Worm (Caenorhabditis elegans) whole organism, young adult: ENCODE data around the gene T20B12.5.

Experiments used
- D2030.7 ChIP-seq: fragments of 200-800 bp; sonication (Bioruptor generic); IDR thresholded peaks from 2 replicates; pipeline ENCODE4 v1.3.6; 2022; ENCODE audit warnings: missing genetic modification reagents, missing genetic modification characterization, missing compliant biosample characterization
- F22D6.2 ChIP-seq: sonication (generic microtip); optimal IDR thresholded peaks from 2 replicates; lab custom pipeline; 2016; ENCODE audit warnings: mild to moderate bottlenecking, missing genetic modification characterization, missing compliant biosample characterization
- F39B2.1 ChIP-seq: fragments of 200-800 bp; sonication (Bioruptor generic); IDR thresholded peaks from 2 replicates; pipeline ENCODE4 v1.3.6; 2022; ENCODE audit warnings: missing genetic modification reagents, missing genetic modification characterization, missing compliant biosample characterization
- K11D2.4 ChIP-seq: fragments of 200-800 bp; sonication (Bioruptor generic); IDR thresholded peaks from 2 replicates; pipeline ENCODE4 v1.3.6; 2022; ENCODE audit warnings: missing genetic modification reagents, missing genetic modification characterization, missing compliant biosample characterization
- K12H6.12 ChIP-seq: fragments of 200-800 bp; sonication (Bioruptor generic); optimal IDR thresholded peaks from 2 replicates; lab custom pipeline; 2018; ENCODE audit warnings: mild to moderate bottlenecking, missing genetic modification characterization, missing compliant biosample characterization
- Y53G8AR.9 ChIP-seq: fragments of 200-800 bp; sonication (Bioruptor generic); conservative IDR thresholded peaks from 2 replicates; pipeline ENCODE4 v1.3.6; 2022; ENCODE audit warnings: missing genetic modification reagents, missing genetic modification characterization, missing compliant biosample characterization
- Y79H2A.3 ChIP-seq: fragments of 200-800 bp; sonication (Bioruptor generic); conservative IDR thresholded peaks from 2 replicates; pipeline ENCODE4 v1.3.6; 2022; ENCODE audit warnings: missing genetic modification reagents, missing genetic modification characterization, missing compliant biosample characterization
- ZK185.1 ChIP-seq: sonication (generic microtip); optimal IDR thresholded peaks from 2 replicates; lab custom pipeline; 2016; ENCODE audit warnings: mild to moderate bottlenecking, missing genetic modification characterization, missing compliant biosample characterization; ENCODE audit not compliant: poor library complexity, severe bottlenecking
- ama-1 ChIP-seq, 3 experiments: fragments of 150-350 bp in 1 of 3; sonication (generic microtip) in 2 of 3; optimal IDR thresholded peaks; 2 replicates each; lab custom pipeline; 2014 to 2018; ENCODE audit warnings: missing biosample characterization in 2 of 3, missing genetic modification characterization in 2 of 3, missing genetic modification reagents in 2 of 3
- aptf-2 ChIP-seq: fragments of 200-800 bp; sonication (Bioruptor generic); conservative IDR thresholded peaks from 2 replicates; pipeline ENCODE4 v1.3.6; 2022; ENCODE audit warnings: missing genetic modification reagents, missing genetic modification characterization, missing compliant biosample characterization
- atf-7 ChIP-seq: sonication (generic microtip); optimal IDR thresholded peaks from 2 replicates; lab custom pipeline; 2017; ENCODE audit warnings: mild to moderate bottlenecking, missing genetic modification characterization, missing compliant biosample characterization
- athp-1 ChIP-seq: sonication (generic microtip); optimal IDR thresholded peaks from 2 replicates; lab custom pipeline; 2017; ENCODE audit warnings: mild to moderate bottlenecking, missing genetic modification characterization, missing compliant biosample characterization
- attf-5 ChIP-seq: fragments of 200-800 bp; sonication (Bioruptor generic); optimal IDR thresholded peaks from 2 replicates; lab custom pipeline; 2018; ENCODE audit warnings: mild to moderate bottlenecking, missing genetic modification characterization, missing compliant biosample characterization
- attf-6 ChIP-seq: fragments of 200-800 bp; sonication (Bioruptor generic); IDR thresholded peaks from 2 replicates; pipeline ENCODE4 v1.3.6; 2022; ENCODE audit warnings: missing genetic modification reagents, missing genetic modification characterization, missing compliant biosample characterization
- cebp-1 ChIP-seq, 2 experiments: fragments of 200-800 bp in 1 of 2; sonication (Bioruptor generic) in 1 of 2; sonication (generic microtip) in 1 of 2; IDR thresholded peaks in 1 of 2; optimal IDR thresholded peaks in 1 of 2; 2 replicates each; pipeline versions ENCODE4 v1.3.6 to Lab custom; 2017 to 2022; ENCODE audit warnings: missing compliant biosample characterization in 2 of 2, missing genetic modification characterization in 2 of 2, mild to moderate bottlenecking in 1 of 2, missing genetic modification reagents in 1 of 2, moderate library complexity in 1 of 2
- ceh-100 ChIP-seq: fragments of 200-800 bp; sonication (Bioruptor generic); IDR thresholded peaks from 2 replicates; pipeline ENCODE4 v1.3.6; 2022; ENCODE audit warnings: missing genetic modification reagents, missing genetic modification characterization, missing compliant biosample characterization
- ceh-58 ChIP-seq: fragments of 200-800 bp; sonication (Bioruptor generic); IDR thresholded peaks from 2 replicates; pipeline ENCODE4 v1.3.6; 2022; ENCODE audit warnings: missing genetic modification characterization, missing compliant biosample characterization
- ceh-91 ChIP-seq: fragments of 200-800 bp; sonication (Bioruptor generic); IDR thresholded peaks from 2 replicates; pipeline ENCODE4 v1.3.6; 2022; ENCODE audit warnings: missing genetic modification reagents, missing genetic modification characterization, missing compliant biosample characterization
- chd-7 ChIP-seq: sonication (generic microtip); optimal IDR thresholded peaks from 2 replicates; lab custom pipeline; 2016; ENCODE audit warnings: mild to moderate bottlenecking, missing genetic modification characterization, moderate library complexity, missing compliant biosample characterization
- die-1 ChIP-seq: sonication (generic microtip); optimal IDR thresholded peaks from 2 replicates; lab custom pipeline; 2016; ENCODE audit warnings: missing genotype, mild to moderate bottlenecking, missing genetic modification characterization, missing compliant biosample characterization
- dox-1 ChIP-seq: fragments of 200-800 bp; sonication (Bioruptor generic); IDR thresholded peaks from 2 replicates; pipeline ENCODE4 v1.3.6; 2022; ENCODE audit warnings: missing genetic modification reagents, missing genetic modification characterization, missing compliant biosample characterization
- dpl-1 ChIP-seq: fragments of 150-350 bp; optimal IDR thresholded peaks from 2 replicates; lab custom pipeline; 2014; ENCODE audit warnings: missing biosample characterization, missing genetic modification reagents, missing genetic modification characterization
- egl-44 ChIP-seq: fragments of 200-800 bp; sonication (Bioruptor generic); IDR thresholded peaks from 2 replicates; pipeline ENCODE4 v1.3.6; 2022; ENCODE audit warnings: missing genetic modification reagents, missing genetic modification characterization, missing compliant biosample characterization
- gei-17 ChIP-seq: fragments of 200-800 bp; sonication (Bioruptor generic); optimal IDR thresholded peaks from 2 replicates; lab custom pipeline; 2018; ENCODE audit warnings: mild to moderate bottlenecking, missing genetic modification characterization, missing compliant biosample characterization
- him-1 ChIP-seq: sonication (generic microtip); optimal IDR thresholded peaks from 2 replicates; lab custom pipeline; 2016; ENCODE audit warnings: missing genotype, missing genetic modification reagents, missing genetic modification characterization, missing compliant biosample characterization
- hsf-1 ChIP-seq: fragments of 200-800 bp; sonication (Bioruptor generic); IDR thresholded peaks from 2 replicates; pipeline ENCODE4 v1.3.6; 2022; ENCODE audit warnings: missing genetic modification reagents, missing genetic modification characterization, missing compliant biosample characterization
- let-607 ChIP-seq, 2 experiments: fragments of 200-800 bp in 1 of 2; sonication (Bioruptor generic) in 1 of 2; sonication (generic microtip) in 1 of 2; optimal IDR thresholded peaks; 2 replicates each; lab custom pipeline; 2016 to 2018; ENCODE audit warnings: mild to moderate bottlenecking in 2 of 2, missing compliant biosample characterization in 2 of 2, missing genetic modification characterization in 2 of 2, moderate library complexity in 2 of 2, missing genotype in 1 of 2
- lin-35 ChIP-seq, 3 experiments: fragments of 150-350 bp in 2 of 3; sonication (generic microtip) in 1 of 3; optimal IDR thresholded peaks; 2 replicates each; lab custom pipeline; 2014 to 2018; ENCODE audit warnings: missing biosample characterization in 3 of 3, missing genetic modification characterization in 3 of 3, missing genetic modification reagents in 3 of 3
- lin-40 ChIP-seq: sonication (generic microtip); optimal IDR thresholded peaks from 2 replicates; lab custom pipeline; 2016; ENCODE audit warnings: missing genetic modification characterization, mild to moderate bottlenecking, missing compliant biosample characterization, missing genotype, missing genetic modification reagents
- lsy-27 ChIP-seq: sonication (generic microtip); optimal IDR thresholded peaks from 2 replicates; lab custom pipeline; 2017; ENCODE audit warnings: missing genetic modification characterization, mild to moderate bottlenecking, missing compliant biosample characterization, antibody characterized with exemption, missing genotype, borderline replicate concordance; ENCODE audit not compliant: insufficient read depth
- madf-10 ChIP-seq: sonication (generic microtip); optimal IDR thresholded peaks from 2 replicates; lab custom pipeline; 2016; ENCODE audit warnings: mild to moderate bottlenecking, missing genetic modification characterization, missing compliant biosample characterization
- madf-3 ChIP-seq: fragments of 200-800 bp; sonication (Bioruptor generic); IDR thresholded peaks from 2 replicates; pipeline ENCODE4 v1.3.6; 2022; ENCODE audit warnings: missing genetic modification reagents, missing genetic modification characterization, missing compliant biosample characterization
- nfyb-1 ChIP-seq: fragments of 200-800 bp; sonication (Bioruptor generic); IDR thresholded peaks from 2 replicates; pipeline ENCODE4 v1.3.6; 2022; ENCODE audit warnings: missing genetic modification reagents, missing genetic modification characterization, missing compliant biosample characterization
- nhr-120 ChIP-seq: fragments of 200-800 bp; sonication (Bioruptor generic); IDR thresholded peaks from 2 replicates; pipeline ENCODE4 v1.3.6; 2022; ENCODE audit warnings: missing genetic modification characterization, missing compliant biosample characterization
- nhr-80 ChIP-seq: sonication (generic microtip); optimal IDR thresholded peaks from 2 replicates; lab custom pipeline; 2016; ENCODE audit warnings: missing genetic modification characterization, missing compliant biosample characterization
- pbrm-1 ChIP-seq: fragments of 200-800 bp; sonication (Bioruptor generic); IDR thresholded peaks from 2 replicates; pipeline ENCODE4 v1.3.6; 2022; ENCODE audit warnings: missing genetic modification reagents, missing genetic modification characterization, missing compliant biosample characterization
- rcor-1 ChIP-seq: fragments of 200-800 bp; sonication (Bioruptor generic); IDR thresholded peaks from 2 replicates; pipeline ENCODE4 v1.3.6; 2022; ENCODE audit warnings: missing genetic modification reagents, missing genetic modification characterization, missing compliant biosample characterization
- sdz-38 ChIP-seq: sonication (generic microtip); optimal IDR thresholded peaks from 2 replicates; lab custom pipeline; 2016; ENCODE audit warnings: missing genotype, missing genetic modification characterization, missing compliant biosample characterization
- snpc-4 ChIP-seq, 5 experiments: fragments of 150-350 bp in 1 of 5; sonication (generic microtip) in 4 of 5; optimal IDR thresholded peaks; 2 replicates each; lab custom pipeline; 2014 to 2018; ENCODE audit warnings: missing genetic modification characterization in 5 of 5, missing biosample characterization in 3 of 5, antibody characterized with exemption in 2 of 5, mild to moderate bottlenecking in 2 of 5, missing compliant biosample characterization in 2 of 5, missing genotype in 2 of 5, moderate library complexity in 2 of 5, missing genetic modification reagents in 1 of 5
- tbp1 ChIP-seq: fragments of 200-800 bp; sonication (Bioruptor generic); optimal IDR thresholded peaks from 2 replicates; lab custom pipeline; 2018; ENCODE audit warnings: mild to moderate bottlenecking, missing genetic modification characterization, missing compliant biosample characterization
- tbx-9 ChIP-seq: sonication (generic microtip); optimal IDR thresholded peaks from 2 replicates; lab custom pipeline; 2016; ENCODE audit warnings: borderline replicate concordance, missing genetic modification characterization, inconsistent platforms, missing compliant biosample characterization
- unc-62 ChIP-seq: fragments of 150-350 bp; optimal IDR thresholded peaks from 2 replicates; lab custom pipeline; 2014; ENCODE audit warnings: missing biosample characterization, missing genetic modification reagents, missing genetic modification characterization
- zfh-2 ChIP-seq: fragments of 200-800 bp; sonication (Bioruptor generic); conservative IDR thresholded peaks from 2 replicates; pipeline ENCODE4 v1.3.6; 2022; ENCODE audit warnings: missing genetic modification reagents, missing genetic modification characterization, missing compliant biosample characterization
- ztf-18 ChIP-seq: sonication (generic microtip); optimal IDR thresholded peaks from 2 replicates; lab custom pipeline; 2016; ENCODE audit warnings: missing genotype, mild to moderate bottlenecking, missing genetic modification characterization, missing compliant biosample characterization
- ztf-3 ChIP-seq: fragments of 200-800 bp; sonication (Bioruptor generic); optimal IDR thresholded peaks from 2 replicates; lab custom pipeline; 2018; ENCODE audit warnings: mild to moderate bottlenecking, missing genetic modification characterization, missing compliant biosample characterization
- ztf-6 ChIP-seq: fragments of 200-800 bp; sonication (Bioruptor generic); IDR thresholded peaks from 2 replicates; pipeline ENCODE4 v1.3.6; 2022; ENCODE audit warnings: missing genetic modification reagents, missing genetic modification characterization, missing compliant biosample characterization

The T20B12.5 gene

DNA sequence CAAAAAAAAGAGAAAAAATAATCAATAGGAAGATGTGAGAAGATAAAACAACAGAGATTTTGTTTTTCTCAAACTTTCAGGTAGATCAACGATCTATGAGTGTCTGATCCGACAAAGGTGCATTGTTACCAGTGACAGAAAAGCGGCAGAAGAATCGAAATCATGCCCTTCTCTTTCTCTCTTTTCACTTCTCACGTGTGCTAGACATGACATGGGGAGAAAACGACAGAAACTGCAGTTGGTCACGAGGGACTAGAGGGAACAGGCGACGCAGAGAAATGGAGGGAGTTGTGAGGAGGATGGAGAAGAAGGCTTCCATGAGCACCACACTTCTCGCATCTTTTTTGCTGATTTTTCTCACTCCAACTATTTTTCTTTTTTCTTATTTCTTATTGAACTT is 31.7 kb downstream of the T20B12.5 start, which contains the start of gene F56C9.10 (continued):
- TF ChIP-seq ceh-91 (no peak), ztf-6 (GFP tag; lab: Robert Waterston, UW) (0 out of 2 replicates have a peak, but pooled peaks have one; percentile 7), let-607 (tag; optimal IDR thresholded peaks at IDR 0.05; lab: Kevin White, UChicago) (peak; percentile 67 to 69), ceh-100 (GFP tag; lab: Robert Waterston, UW) (no peak), tbx-9 (tag; lab: Kevin White, UChicago) (no peak), cebp-1 (GFP tag; IDR thresholded peaks at IDR 0.05; lab: Robert Waterston, UW) (peak; percentile 78), cebp-1 (tag; optimal IDR thresholded peaks at IDR 0.05; lab: Kevin White, UChicago) (peak; percentile 86), gei-17 (GFP tag; lab: Kevin White, UChicago) (peak; percentile 43), attf-5 (GFP tag; lab: Kevin White, UChicago) (peak; percentile 86), D2030.7 (GFP tag; lab: Robert Waterston, UW) (no peak), ztf-18 (tag; lab: Kevin White, UChicago) (peak; percentile 16), Y79H2A.3 (GFP tag; lab: Robert Waterston, UW) (no peak), madf-10 (peak; percentile 77), ceh-58 (GFP tag; lab: Robert Waterston, UW) (no peak), Y53G8AR.9 (GFP tag; lab: Robert Waterston, UW) (peak; percentile 56; the same call in 1 of the 2 replicates), atf-7 (tag; lab: Kevin White, UChicago) (peak; percentile 72), K11D2.4 (0 out of 2 replicates have a peak, but pooled peaks have one; percentile 35), nhr-80 (peak; percentile 78), snpc-4 (GFP tag; optimal IDR thresholded peaks at IDR 0.05; lab: Kevin White, UChicago) (no peak), snpc-4 (tag; optimal IDR thresholded peaks at IDR 0.05; lab: Kevin White, UChicago) (peak; percentile 51 to 60 (median 54)), lin-35 (GFP tag; optimal IDR thresholded peaks at IDR 0.05; lab: Kevin White, UChicago) (peak in 1 of 3 experiments; percentile 27), ZK185.1 (tag; lab: Kevin White, UChicago) (peak; percentile 53), egl-44 (0 out of 2 replicates have a peak, but pooled peaks have one; percentile 34), attf-6 (no peak), hsf-1 (GFP tag; lab: Robert Waterston, UW) (no peak), chd-7 (tag; lab: Kevin White, UChicago) (peak; percentile 82), F39B2.1 (no peak), athp-1 (peak; percentile 75), dpl-1 (GFP tag; lab: Kevin White, UChicago) (no peak), nfyb-1 (peak; percentile 83), ama-1 (optimal IDR thresholded peaks at IDR 0.05; lab: Kevin White, UChicago) (no peak), ama-1 (GFP tag; optimal IDR thresholded peaks at IDR 0.05; lab: Kevin White, UChicago) (no peak), die-1 (peak; percentile 34), madf-3 (peak; percentile 77; the same call in 1 of the 2 replicates), lsy-27 (tag; lab: Kevin White, UChicago) (no peak), unc-62 (peak; percentile 90), rcor-1 (GFP tag; lab: Robert Waterston, UW) (0 out of 2 replicates have a peak, but pooled peaks have one; percentile 20), pbrm-1 (GFP tag; lab: Robert Waterston, UW) (peak; percentile 79), him-1 (tag; lab: Kevin White, UChicago) (no peak), dox-1 (GFP tag; lab: Robert Waterston, UW) (peak; percentile 54; the same call in 1 of the 2 replicates), sdz-38 (tag; lab: Kevin White, UChicago) (no peak), F22D6.2 (tag; lab: Kevin White, UChicago) (peak; percentile 74), aptf-2 (GFP tag; lab: Robert Waterston, UW) (no peak), tbp1 (GFP tag; lab: Kevin White, UChicago) (peak; percentile 58), nhr-120 (no peak), zfh-2 (peak; percentile 75), lin-40 (tag; lab: Kevin White, UChicago) (peak; percentile 79), K12H6.12 (peak; percentile 78), ztf-3 (GFP tag; lab: Kevin White, UChicago) (peak; percentile 42)
